Fruit fly (Drosophila melanogaster): ENCODE data around the gene inaF-B.

Gene inaF-B

DNA sequence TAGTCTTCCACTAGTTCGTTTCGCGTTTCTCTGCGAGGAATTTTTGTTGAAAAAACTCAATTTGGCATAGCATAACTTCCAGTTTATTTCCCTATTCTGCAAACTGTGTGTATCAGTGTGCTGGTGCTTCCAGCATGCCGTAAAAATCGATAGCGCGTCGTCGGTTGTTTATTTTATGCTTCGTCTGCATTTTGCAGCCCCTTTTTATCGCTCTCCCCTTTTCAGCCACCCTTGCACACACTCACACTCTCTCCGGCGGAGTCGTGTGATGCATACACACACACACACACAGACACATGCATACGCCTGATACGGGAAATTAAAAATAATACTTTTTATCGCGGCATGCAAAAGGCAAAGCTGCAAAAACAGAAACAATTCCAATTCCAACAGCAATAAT, 53.1 kb downstream of the inaF-B start:
- TF ChIP-seq Myc (optimal IDR thresholded peaks at IDR 0.05) (no peak), h (optimal IDR thresholded peaks at IDR 0.05) (no peak), psq (optimal IDR thresholded peaks at IDR 0.05) (no peak), insv (optimal IDR thresholded peaks at IDR 0.05) (no peak), Sin3A (optimal IDR thresholded peaks at IDR 0.05) (no peak), ttk (optimal IDR thresholded peaks at IDR 0.05) (no peak)

DNA sequence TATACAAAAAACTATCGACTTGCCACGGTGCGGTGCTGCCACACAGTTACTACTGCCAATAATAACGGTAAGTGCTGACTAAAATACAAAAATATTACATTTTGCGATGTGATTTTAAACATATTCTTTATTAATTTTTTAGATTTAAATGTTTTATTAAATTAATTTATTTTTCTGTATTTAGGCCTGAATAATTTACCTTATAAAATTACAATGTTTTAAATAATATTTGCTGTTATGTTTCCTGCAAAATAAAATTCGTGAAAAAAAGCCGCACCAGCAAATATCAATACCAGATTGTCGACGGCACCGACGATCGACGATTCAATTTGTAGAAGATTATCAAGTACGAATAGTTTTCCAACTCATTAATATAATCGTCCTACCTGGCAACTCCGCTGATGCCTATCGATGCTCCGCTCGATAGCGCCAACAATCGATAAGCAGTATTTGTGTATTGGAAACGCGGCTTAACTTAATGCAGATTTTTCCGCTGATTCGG, 54.0 kb downstream of the inaF-B start, which contains the start of the genes Vlet and bif:
Gene Vlet, minus strand, starts transcription at position 51 of the 502 bp plus-strand sequence.
Gene bif, plus strand, starts transcription at position 432 of the 502 bp plus-strand sequence.
- TF ChIP-seq Sin3A (optimal IDR thresholded peaks at IDR 0.05) (no peak), Myc (optimal IDR thresholded peaks at IDR 0.05) (no peak), h (optimal IDR thresholded peaks at IDR 0.05) (no peak), insv (optimal IDR thresholded peaks at IDR 0.05) (no peak), psq (optimal IDR thresholded peaks at IDR 0.05) (no peak), ttk (optimal IDR thresholded peaks at IDR 0.05) (no peak)

Measured in Kc167 (cell line).